Worm (Caenorhabditis elegans): ENCODE measurements around the gene C18G1.1.

DNA sequence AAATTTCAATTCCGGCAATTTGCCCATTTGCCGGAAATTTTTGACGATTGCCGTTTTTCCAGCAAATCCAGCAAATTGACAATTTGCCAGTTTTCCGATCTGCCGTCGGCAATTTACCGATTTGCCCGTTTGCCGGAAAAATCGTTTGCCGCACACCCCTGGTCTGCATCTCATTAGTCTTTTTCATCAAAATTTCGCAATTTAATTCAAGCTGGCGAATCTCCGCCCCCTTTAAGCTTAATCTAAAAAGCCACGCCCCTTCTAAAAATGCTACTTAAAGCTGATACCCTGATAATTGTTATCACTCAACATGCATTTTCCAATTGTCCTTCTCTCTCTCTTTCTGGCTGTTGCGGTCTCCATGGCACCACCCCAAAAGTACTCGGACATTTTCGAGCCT lies 5.6 kb downstream of the C18G1.1 start, which contains the start of gene Y60C6A.1:
- TF ChIP-seq ceh-36 (tag; optimal IDR thresholded peaks at IDR 0.05), result no peak
- no peak for TF ChIP-seq scrt-1 (GFP tag; IDR thresholded peaks at IDR 0.05)
- no peak for TF ChIP-seq flt-1 (GFP tag; IDR thresholded peaks at IDR 0.05)
- TF ChIP-seq pes-1 (GFP tag; IDR thresholded peaks at IDR 0.05), result no peak
- no peak for TF ChIP-seq tbx-11 (GFP tag; IDR thresholded peaks at IDR 0.05)
- TF ChIP-seq tbx-37 (GFP tag; conservative IDR thresholded peaks at IDR 0.05), result no peak

Data from whole organism, early embryonic.